Worm (Caenorhabditis elegans) whole organism, L1 larva: ENCODE measurements around the gene C50C3.12.

ENCODE experiments used
- aha-1 ChIP-seq: fragments of 150-350 bp; optimal IDR thresholded peaks from 2 replicates; lab custom pipeline; 2014; ENCODE audit warnings: missing biosample characterization, missing genetic modification characterization
- ceh-8 ChIP-seq: fragments of 200-800 bp; sonication (Bioruptor generic); optimal IDR thresholded peaks from 2 replicates; lab custom pipeline; 2018; ENCODE audit warnings: mild to moderate bottlenecking, missing genetic modification characterization, moderate library complexity, missing compliant biosample characterization
- dpl-1 ChIP-seq, 3 experiments: fragments of 150-350 bp in 2 of 3; sonication (generic microtip) in 1 of 3; optimal IDR thresholded peaks; 2 replicates each; lab custom pipeline; 2014 to 2017; ENCODE audit warnings: missing biosample characterization in 3 of 3, missing genetic modification characterization in 3 of 3, missing genetic modification reagents in 3 of 3
- hlh-4 ChIP-seq: sonication (generic microtip); optimal IDR thresholded peaks from 2 replicates; lab custom pipeline; 2016; ENCODE audit warnings: mild to moderate bottlenecking, missing genetic modification characterization, missing compliant biosample characterization
- lsy-2 ChIP-seq, 2 experiments: fragments of 150-350 bp; optimal IDR thresholded peaks; 2 replicates each; lab custom pipeline; 2014; ENCODE audit warnings: missing biosample characterization in 2 of 2, missing genetic modification characterization in 2 of 2
- nhr-19 ChIP-seq: fragments of 200-800 bp; sonication (Bioruptor generic); conservative IDR thresholded peaks from 2 replicates; pipeline ENCODE4 v1.3.6; 2022; ENCODE audit warnings: missing genetic modification characterization, missing compliant biosample characterization
- snu-23 ChIP-seq: sonication (generic microtip); optimal IDR thresholded peaks from 2 replicates; lab custom pipeline; 2016; ENCODE audit warnings: missing genetic modification characterization, missing compliant biosample characterization
- sup-37 ChIP-seq: fragments of 200-800 bp; sonication (Bioruptor generic); optimal IDR thresholded peaks from 2 replicates; lab custom pipeline; 2018; ENCODE audit warnings: mild to moderate bottlenecking, missing genetic modification characterization, missing compliant biosample characterization

C50C3.12 gene

ce11 chrIII:8226178-8226577 is 49.8 kb downstream of the C50C3.12 start, which contains the start of gene rfs-1:
Gene rfs-1 (plus strand): TSS chrIII:8226478.
- TF ChIP-seq ceh-8, result no peak
- TF ChIP-seq nhr-19 (GFP tag; lab: Robert Waterston, UW), result no peak
- TF ChIP-seq snu-23, result no peak
- no peak for TF ChIP-seq sup-37 (GFP tag; lab: Kevin White, UChicago)
- TF ChIP-seq hlh-4 (tag; lab: Kevin White, UChicago), result no peak
- TF ChIP-seq lsy-2 (tag; optimal IDR thresholded peaks at IDR 0.05; lab: Kevin White, UChicago), result no peak
- no peak for TF ChIP-seq aha-1 (tag; lab: Kevin White, UChicago)
- no peak for TF ChIP-seq dpl-1 (GFP tag; optimal IDR thresholded peaks at IDR 0.05; lab: Kevin White, UChicago)
- TF ChIP-seq, all 84 proteins: peak for 0
